Fruit fly (Drosophila melanogaster) whole organism, larva: ENCODE results near the gene CG5882.

Source experiments
- noc ChIP-seq: fragments of 200-800 bp; sonication (Bioruptor generic); optimal IDR thresholded peaks from 3 replicates; lab custom pipeline; 2019; ENCODE audit warnings: missing biosample characterization, mild to moderate bottlenecking, missing genetic modification characterization, moderate library complexity

CG5882 gene

DNA sequence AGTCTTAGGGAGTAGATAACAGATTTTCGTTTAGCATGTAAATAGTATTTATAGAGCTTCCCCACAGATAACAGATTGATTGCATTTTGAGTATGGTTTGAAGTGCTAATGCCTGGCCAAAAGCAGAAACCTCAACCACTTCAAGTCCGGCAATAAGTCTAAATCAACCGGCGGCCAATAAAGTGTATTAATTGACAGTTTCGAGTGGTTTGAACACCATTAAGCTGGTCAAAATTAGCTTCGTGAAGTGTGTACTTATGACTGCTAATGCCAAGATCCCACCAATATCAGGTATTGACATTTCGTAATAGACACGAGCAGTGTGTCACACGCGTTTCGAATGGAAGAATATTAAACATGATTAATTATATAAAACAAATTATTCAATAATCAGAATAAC is 13.0 kb upstream of the CG5882 start:
- TF ChIP-seq noc (tag; lab: Kevin White, UChicago): no peak

DNA sequence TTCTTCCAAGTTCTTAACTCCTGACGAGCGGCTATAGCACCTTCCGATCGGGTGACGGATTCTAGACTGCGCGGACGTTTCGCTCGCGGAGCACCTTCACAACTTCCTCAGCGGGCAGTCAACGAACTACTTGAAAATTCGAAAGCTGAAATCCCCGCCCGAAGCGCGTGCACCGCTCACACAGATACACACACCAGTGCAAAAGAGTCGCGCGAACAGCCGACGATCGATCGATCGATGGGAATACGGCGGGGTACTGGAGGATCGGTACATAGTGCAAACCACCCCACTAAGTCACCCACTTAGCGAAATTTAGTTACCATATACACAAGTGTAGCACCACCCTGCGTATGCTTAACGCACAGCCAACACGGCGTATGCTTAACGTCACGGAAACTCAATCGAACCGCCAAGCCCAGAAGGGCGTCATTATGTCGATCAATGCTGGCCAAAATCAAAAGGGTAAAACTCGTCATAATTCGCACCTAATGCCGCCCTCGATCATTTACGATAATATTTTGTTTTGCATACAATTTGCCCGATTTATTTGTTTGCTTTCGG is 12.2 kb upstream of the CG5882 start, which contains the start of gene CAH9:
TSS of gene CAH9 (minus strand) at position 51 of the 561 bp plus-strand sequence.
- no peak for TF ChIP-seq noc (tag; lab: Kevin White, UChicago)

dm6 chr3R:27108111-27108510 is 10.3 kb upstream of the CG5882 start:
- TF ChIP-seq noc (tag; lab: Kevin White, UChicago): peak; percentile 67

DNA sequence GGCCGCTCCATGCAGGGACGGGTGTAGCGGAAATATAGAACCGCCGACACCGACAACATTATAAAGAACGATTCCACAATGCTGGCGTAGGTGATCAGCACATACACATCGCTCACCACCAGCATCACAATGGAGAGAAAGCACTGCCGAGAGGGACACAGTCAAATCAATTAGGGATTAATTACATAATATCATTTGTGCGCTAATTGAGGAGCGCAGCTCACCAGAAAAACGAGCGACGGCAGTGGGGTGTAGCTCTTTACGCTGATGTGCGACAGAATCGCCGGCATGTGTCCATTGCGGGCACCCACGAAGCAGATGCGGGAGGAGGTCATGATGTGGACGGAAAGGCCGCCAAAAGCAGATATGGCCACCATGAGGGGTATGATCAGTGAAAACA is 9.0 kb upstream of the CG5882 start:
- TF ChIP-seq noc (tag; lab: Kevin White, UChicago): no peak

DNA sequence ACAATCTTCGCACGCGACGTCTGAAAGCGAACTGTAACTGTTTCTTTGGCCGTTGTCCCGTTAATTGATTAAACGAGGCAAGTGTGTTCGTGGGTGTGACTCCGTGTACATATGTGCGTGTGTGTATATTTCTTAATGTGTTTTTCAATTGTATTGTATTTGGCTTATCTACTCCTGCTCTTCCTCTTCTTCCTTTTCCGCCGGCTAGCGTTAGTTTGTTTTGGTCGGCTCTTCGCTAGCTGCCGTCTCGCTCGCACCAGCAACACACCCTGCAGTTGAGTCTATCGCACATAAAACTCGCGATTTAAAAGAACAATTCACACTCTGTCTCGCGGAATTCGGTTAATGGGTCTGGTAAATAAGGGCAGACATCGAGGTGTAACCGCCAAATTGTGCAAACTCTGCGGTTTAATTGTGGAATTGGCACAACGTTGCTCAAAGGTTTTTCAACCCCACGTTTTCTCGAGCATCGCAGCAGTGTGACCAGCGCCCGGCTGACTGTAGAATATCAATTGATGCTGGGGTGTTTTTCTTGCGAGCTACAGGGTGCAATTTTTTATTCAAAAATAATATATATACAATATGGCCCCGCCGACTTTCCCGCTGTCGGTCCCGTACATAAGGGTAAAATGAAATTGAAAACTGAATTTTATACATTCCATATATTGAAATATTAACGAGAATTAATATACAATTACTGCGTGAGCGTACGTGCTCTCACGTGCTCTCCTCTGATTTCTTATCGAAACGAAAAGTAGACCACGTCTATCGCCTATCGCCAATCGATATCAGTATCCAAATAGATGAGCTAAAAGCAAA is 6.5 kb upstream of the CG5882 start, which contains the start of the genes gb and CG5815:
TSS of gene gb (minus strand) at position 487 of the 819 bp plus-strand sequence.
TSS of gene CG5815 (plus strand) at position 783 of the 819 bp plus-strand sequence.
- TF ChIP-seq noc (tag; lab: Kevin White, UChicago): no peak

- no peak for TF ChIP-seq noc (tag; lab: Kevin White, UChicago)
These were observed 1.9 kb upstream of the CG5882 start, which contains the start of the genes CG6066 and CG5880 for dm6 chr3R:27116465-27117092. Gene CG6066, minus strand, starts transcription at chr3R:27116707. Gene CG5880, plus strand, starts transcription at chr3R:27116745.

DNA sequence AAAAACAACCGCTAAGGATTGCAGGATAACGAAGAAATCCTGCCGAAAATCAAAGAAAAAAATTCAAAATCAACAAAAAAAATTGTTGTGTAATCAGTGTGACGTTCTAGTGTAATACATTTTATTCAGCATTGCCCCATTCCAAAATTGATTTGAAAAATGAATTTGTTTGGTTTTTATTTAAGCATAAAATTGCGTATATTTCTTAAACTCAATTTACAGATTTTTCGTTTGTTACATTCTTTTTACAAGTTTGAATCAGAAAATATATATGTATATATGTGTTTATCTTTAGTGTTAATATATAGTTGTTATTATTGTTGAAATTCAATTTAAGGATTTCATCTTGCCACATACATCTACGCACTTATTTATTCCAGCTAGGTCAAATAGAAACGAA is 6.1 kb downstream of the CG5882 start, which contains the start of gene CG6059:
TSS of gene CG6059 (minus strand) at position 101 of the 400 bp plus-strand sequence.
- no peak for TF ChIP-seq noc (tag; lab: Kevin White, UChicago)

DNA sequence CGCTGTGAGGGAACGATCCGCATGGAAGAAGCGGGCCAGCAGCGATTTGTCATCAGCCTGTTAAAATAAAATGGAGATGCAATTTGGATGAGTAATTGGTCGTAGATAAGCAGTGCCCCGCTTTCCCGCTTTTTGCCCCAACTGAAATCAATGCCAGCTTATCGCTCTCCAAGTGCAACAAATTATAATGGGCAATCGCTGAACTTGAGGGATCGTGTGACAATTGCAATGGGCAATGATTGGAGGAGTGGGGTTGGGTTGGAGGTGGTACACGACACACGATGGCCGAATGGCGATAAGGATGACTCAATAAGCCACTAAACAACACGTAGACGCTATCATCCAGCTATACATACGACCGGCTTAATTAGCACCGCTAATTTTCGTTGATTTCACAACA is 10.3 kb downstream of the CG5882 start:
- no peak for TF ChIP-seq noc (tag; lab: Kevin White, UChicago)

DNA sequence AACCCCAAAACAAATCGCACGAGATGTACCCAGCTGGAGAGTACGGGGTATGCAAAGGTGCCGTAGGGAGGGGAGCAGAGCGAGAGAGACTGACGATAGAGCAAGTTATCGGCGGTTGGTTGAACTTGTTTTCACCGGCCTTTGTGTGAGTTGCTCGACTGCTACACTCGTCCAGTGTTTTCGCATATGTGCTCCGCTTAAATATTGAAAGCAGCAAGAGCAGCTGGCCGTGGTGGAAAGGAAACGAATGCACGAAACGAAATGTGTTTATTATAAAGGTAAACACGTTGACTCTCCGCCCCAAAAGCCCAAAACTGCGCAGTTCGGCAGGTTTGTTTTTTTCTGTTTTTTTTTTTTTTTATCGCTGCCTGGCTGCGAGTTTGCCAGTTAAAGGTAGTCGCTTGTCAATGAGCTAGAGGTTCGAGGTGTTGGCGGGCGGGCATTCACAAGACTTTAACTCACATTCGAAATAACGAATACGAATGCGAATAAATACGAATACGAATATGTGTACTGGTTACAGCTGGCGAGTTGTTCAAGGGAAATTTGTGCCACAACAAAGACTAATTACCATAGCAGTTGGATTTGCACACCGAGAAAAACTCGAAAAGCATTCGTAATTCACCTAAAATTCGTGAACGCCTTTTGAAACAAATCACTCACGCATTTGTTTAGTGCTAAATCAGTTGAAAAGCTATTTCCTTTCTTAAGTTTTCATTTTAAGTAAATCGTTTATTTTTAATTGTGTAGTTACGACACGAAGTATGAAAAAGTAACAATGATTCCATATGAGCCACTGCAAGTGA is 11.3 kb downstream of the CG5882 start:
- no peak for TF ChIP-seq noc (tag; lab: Kevin White, UChicago)

- TF ChIP-seq noc (tag; lab: Kevin White, UChicago): no peak
These were observed 12.2 kb downstream of the CG5882 start for dm6 chr3R:27130551-27131161.

- peak; percentile 62 for TF ChIP-seq noc (tag; lab: Kevin White, UChicago)
These were observed 13.0 kb downstream of the CG5882 start for dm6 chr3R:27131408-27131807.

- TF ChIP-seq noc (tag; lab: Kevin White, UChicago): no peak
These were observed 15.5 kb downstream of the CG5882 start for dm6 chr3R:27133992-27134391.

DNA sequence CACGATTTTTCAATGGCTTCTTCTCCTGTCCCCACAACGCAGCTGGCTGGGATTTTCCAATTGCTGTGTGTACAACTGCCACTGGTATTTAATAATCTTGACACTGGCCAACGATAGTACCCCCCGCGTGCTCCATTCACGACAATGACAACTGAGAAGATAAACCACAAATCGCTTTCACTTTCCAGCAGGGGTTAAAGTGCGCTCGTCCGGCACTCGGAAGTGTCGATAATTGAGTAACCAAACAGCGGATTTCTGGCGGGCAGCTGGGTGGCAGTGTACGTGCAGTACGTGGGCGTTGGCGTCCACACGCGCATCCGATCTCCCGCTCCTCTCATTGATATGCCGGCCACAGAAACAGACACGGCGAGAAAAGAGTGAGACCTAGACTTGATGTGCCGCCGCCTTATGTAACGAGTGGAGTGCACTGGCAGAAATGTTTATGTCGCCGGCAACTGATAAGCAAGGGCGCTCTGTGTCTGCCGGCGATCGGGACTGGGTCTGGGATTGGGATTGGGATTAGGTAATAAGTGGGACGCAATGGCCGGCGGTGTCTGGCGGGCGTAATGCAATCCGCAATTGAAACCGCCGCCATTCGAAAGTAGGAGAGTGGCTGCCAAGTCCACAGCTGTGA is 16.4 kb downstream of the CG5882 start:
- TF ChIP-seq noc (tag; lab: Kevin White, UChicago): no peak
